Worm (Caenorhabditis elegans) whole organism, L1 larva: ENCODE measurements around the gene F20D1.22.

Experiments used
- C34B4.2 ChIP-seq: sonication (generic microtip); optimal IDR thresholded peaks from 2 replicates; lab custom pipeline; 2017; ENCODE audit warnings: mild to moderate bottlenecking, missing genetic modification characterization, missing compliant biosample characterization
- blmp-1 ChIP-seq: fragments of 150-350 bp; optimal IDR thresholded peaks from 2 replicates; lab custom pipeline; 2014; ENCODE audit warnings: missing biosample characterization, missing genetic modification characterization
- ceh-63 ChIP-seq: fragments of 200-800 bp; sonication (Bioruptor generic); optimal IDR thresholded peaks from 2 replicates; lab custom pipeline; 2018; ENCODE audit warnings: mild to moderate bottlenecking, missing genetic modification characterization, missing compliant biosample characterization
- ceh-90 ChIP-seq: sonication (generic microtip); optimal IDR thresholded peaks from 2 replicates; lab custom pipeline; 2016; ENCODE audit warnings: missing genetic modification characterization, missing compliant biosample characterization
- dpl-1 ChIP-seq, 3 experiments: fragments of 150-350 bp in 2 of 3; sonication (generic microtip) in 1 of 3; optimal IDR thresholded peaks; 2 replicates each; lab custom pipeline; 2014 to 2017; ENCODE audit warnings: missing biosample characterization in 3 of 3, missing genetic modification characterization in 3 of 3, missing genetic modification reagents in 3 of 3
- dsc-1 ChIP-seq: sonication (generic microtip); optimal IDR thresholded peaks from 2 replicates; lab custom pipeline; 2016; ENCODE audit warnings: mild to moderate bottlenecking, missing genetic modification characterization, missing compliant biosample characterization
- efl-3 ChIP-seq: fragments of 200-800 bp; sonication (Bioruptor generic); optimal IDR thresholded peaks from 2 replicates; lab custom pipeline; 2018; ENCODE audit warnings: mild to moderate bottlenecking, missing genetic modification characterization, missing compliant biosample characterization
- egl-27 ChIP-seq, 2 experiments: fragments of 150-350 bp in 1 of 2; sonication (generic microtip); optimal IDR thresholded peaks; 3 replicates each; lab custom pipeline; 2017 to 2018; ENCODE audit warnings: missing biosample characterization in 2 of 2, missing genetic modification characterization in 2 of 2, missing genetic modification reagents in 2 of 2
- elt-2 ChIP-seq: sonication (generic microtip); optimal IDR thresholded peaks from 2 replicates; lab custom pipeline; 2016; ENCODE audit warnings: missing genetic modification characterization, mild to moderate bottlenecking, inconsistent platforms, missing compliant biosample characterization, missing genetic modification reagents
- fkh-10 ChIP-seq: sonication (generic microtip); optimal IDR thresholded peaks from 2 replicates; lab custom pipeline; 2017; ENCODE audit warnings: missing biosample characterization, missing genetic modification reagents, missing genetic modification characterization
- fkh-8 ChIP-seq: sonication (generic microtip); optimal IDR thresholded peaks from 2 replicates; lab custom pipeline; 2016; ENCODE audit warnings: mild to moderate bottlenecking, missing genetic modification characterization, missing compliant biosample characterization
- fos-1 ChIP-seq: fragments of 150-350 bp; optimal IDR thresholded peaks from 2 replicates; lab custom pipeline; 2014; ENCODE audit warnings: missing biosample characterization, missing genetic modification characterization
- hlh-4 ChIP-seq: sonication (generic microtip); optimal IDR thresholded peaks from 2 replicates; lab custom pipeline; 2016; ENCODE audit warnings: mild to moderate bottlenecking, missing genetic modification characterization, missing compliant biosample characterization
- hpl-2 ChIP-seq: fragments of 150-350 bp; optimal IDR thresholded peaks from 2 replicates; lab custom pipeline; 2014; ENCODE audit warnings: missing biosample characterization, missing genetic modification reagents, missing genetic modification characterization
- jun-1 ChIP-seq: fragments of 150-350 bp; optimal IDR thresholded peaks from 2 replicates; lab custom pipeline; 2014; ENCODE audit warnings: missing biosample characterization, missing genetic modification reagents, missing genetic modification characterization
- lin-15B ChIP-seq: fragments of 150-350 bp; sonication (generic microtip); optimal IDR thresholded peaks from 3 replicates; lab custom pipeline; 2014; ENCODE audit warnings: missing biosample characterization, missing genetic modification characterization
- lin-35 ChIP-seq, 2 experiments: fragments of 150-350 bp; optimal IDR thresholded peaks; 2 replicates each; lab custom pipeline; 2014; ENCODE audit warnings: missing biosample characterization in 2 of 2, missing genetic modification characterization in 2 of 2, missing genetic modification reagents in 2 of 2
- lir-3 ChIP-seq: sonication (generic microtip); optimal IDR thresholded peaks from 2 replicates; lab custom pipeline; 2016; ENCODE audit warnings: mild to moderate bottlenecking, missing genetic modification characterization, moderate library complexity, missing compliant biosample characterization; ENCODE audit not compliant: poor library complexity
- lsy-2 ChIP-seq, 2 experiments: fragments of 150-350 bp; optimal IDR thresholded peaks; 2 replicates each; lab custom pipeline; 2014; ENCODE audit warnings: missing biosample characterization in 2 of 2, missing genetic modification characterization in 2 of 2
- mdl-1 ChIP-seq, 2 experiments: fragments of 150-350 bp; optimal IDR thresholded peaks; 2 replicates each; lab custom pipeline; 2014 to 2017; ENCODE audit warnings: missing biosample characterization in 2 of 2, missing genetic modification characterization in 2 of 2, inconsistent platforms in 1 of 2
- mep-1 ChIP-seq: fragments of 150-350 bp; optimal IDR thresholded peaks from 2 replicates; lab custom pipeline; 2014; ENCODE audit warnings: missing biosample characterization, missing genetic modification characterization
- nhr-12 ChIP-seq: sonication (generic microtip); optimal IDR thresholded peaks from 2 replicates; lab custom pipeline; 2017; ENCODE audit warnings: missing biosample characterization, missing genetic modification characterization
- nhr-19 ChIP-seq: fragments of 200-800 bp; sonication (Bioruptor generic); conservative IDR thresholded peaks from 2 replicates; pipeline ENCODE4 v1.3.6; 2022; ENCODE audit warnings: missing genetic modification characterization, missing compliant biosample characterization
- nhr-76 ChIP-seq: sonication (generic microtip); optimal IDR thresholded peaks from 2 replicates; lab custom pipeline; 2017; ENCODE audit warnings: missing biosample characterization, missing genetic modification characterization
- pag-3 ChIP-seq: sonication (generic microtip); optimal IDR thresholded peaks from 2 replicates; lab custom pipeline; 2017; ENCODE audit warnings: missing genetic modification characterization, mild to moderate bottlenecking, missing compliant biosample characterization, antibody characterized with exemption, borderline replicate concordance; ENCODE audit not compliant: insufficient read depth
- pax-3 ChIP-seq: fragments of 200-800 bp; sonication (Bioruptor generic); optimal IDR thresholded peaks from 2 replicates; lab custom pipeline; 2018; ENCODE audit warnings: mild to moderate bottlenecking, missing genetic modification characterization, moderate library complexity, missing compliant biosample characterization
- skn-1 ChIP-seq: fragments of 150-350 bp; optimal IDR thresholded peaks from 2 replicates; lab custom pipeline; 2014; ENCODE audit warnings: missing biosample characterization, missing genetic modification characterization
- snpc-4 ChIP-seq: fragments of 150-350 bp; optimal IDR thresholded peaks from 2 replicates; lab custom pipeline; 2014; ENCODE audit warnings: missing biosample characterization, missing genetic modification characterization
- sptf-1 ChIP-seq: fragments of 150-350 bp; optimal IDR thresholded peaks from 2 replicates; lab custom pipeline; 2014; ENCODE audit warnings: missing biosample characterization, missing genetic modification characterization
- swsn-7 ChIP-seq: sonication (generic microtip); optimal IDR thresholded peaks from 2 replicates; lab custom pipeline; 2016; ENCODE audit warnings: missing genetic modification characterization, missing compliant biosample characterization
- tlp-1 ChIP-seq: fragments of 150-350 bp; optimal IDR thresholded peaks from 2 replicates; lab custom pipeline; 2014; ENCODE audit warnings: missing biosample characterization, missing genetic modification characterization
- unc-30 ChIP-seq: sonication (generic microtip); optimal IDR thresholded peaks from 2 replicates; lab custom pipeline; 2017; ENCODE audit warnings: missing biosample characterization, missing genetic modification characterization
- unc-98 ChIP-seq: fragments of 200-800 bp; sonication (Bioruptor generic); IDR thresholded peaks from 2 replicates; pipeline ENCODE4 v1.3.6; 2022; ENCODE audit warnings: missing genetic modification characterization, missing compliant biosample characterization
- xbp-1 ChIP-seq: sonication (generic microtip); optimal IDR thresholded peaks from 2 replicates; lab custom pipeline; 2016; ENCODE audit warnings: missing genetic modification characterization, missing compliant biosample characterization
- zip-4 ChIP-seq: fragments of 200-800 bp; sonication (Bioruptor generic); optimal IDR thresholded peaks from 2 replicates; lab custom pipeline; 2018; ENCODE audit warnings: mild to moderate bottlenecking, missing genetic modification characterization, moderate library complexity, missing compliant biosample characterization
- ztf-11 ChIP-seq, 2 experiments: sonication (generic microtip); optimal IDR thresholded peaks; 2 replicates each; lab custom pipeline; 2016 to 2017; ENCODE audit warnings: missing genetic modification characterization in 2 of 2, missing biosample characterization in 1 of 2, missing compliant biosample characterization in 1 of 2

F20D1.22 gene

ce11 chrX:14954548-14954947 is 12.1 kb upstream of the F20D1.22 start, which contains the start of gene pag-3:
Gene pag-3 (minus strand): TSS chrX:14954648.
- TF ChIP-seq skn-1 (tag; lab: Kevin White, UChicago) = no peak
- TF ChIP-seq lir-3 (tag; lab: Kevin White, UChicago) = no peak
- TF ChIP-seq dpl-1 (GFP tag; optimal IDR thresholded peaks at IDR 0.05; lab: Kevin White, UChicago) = no peak
- TF ChIP-seq pax-3 (tag; lab: Kevin White, UChicago) = no peak
- TF ChIP-seq dsc-1 = no peak
- TF ChIP-seq lin-35 (GFP tag; optimal IDR thresholded peaks at IDR 0.05; lab: Kevin White, UChicago) = no peak
- no peak for TF ChIP-seq nhr-19 (GFP tag; lab: Robert Waterston, UW)
- no peak for TF ChIP-seq ceh-90 (tag; lab: Kevin White, UChicago)
- TF ChIP-seq efl-3 (GFP tag; lab: Kevin White, UChicago) = no peak
- TF ChIP-seq jun-1 (tag; lab: Kevin White, UChicago) = no peak
- TF ChIP-seq pag-3 (tag; lab: Kevin White, UChicago) = no peak
- TF ChIP-seq mdl-1 (tag; optimal IDR thresholded peaks at IDR 0.05; lab: Kevin White, UChicago) = no peak
- TF ChIP-seq hlh-4 (tag; lab: Kevin White, UChicago) = no peak
- TF ChIP-seq nhr-12 (tag; lab: Kevin White, UChicago) = no peak
- no peak for TF ChIP-seq swsn-7 (tag; lab: Kevin White, UChicago)
- TF ChIP-seq lsy-2 (tag; optimal IDR thresholded peaks at IDR 0.05; lab: Kevin White, UChicago) = no peak
- TF ChIP-seq elt-2 (tag; lab: Kevin White, UChicago) = no peak
- TF ChIP-seq unc-98 (GFP tag; lab: Robert Waterston, UW) = no peak
- TF ChIP-seq, all 84 proteins: peak for 0

ce11 chrX:14957176-14957575 is 9.4 kb upstream of the F20D1.22 start:
- TF ChIP-seq lin-15B (tag; lab: Kevin White, UChicago) = no peak
- TF ChIP-seq unc-30 (tag; lab: Kevin White, UChicago) = no peak
- TF ChIP-seq, all 84 proteins: peak for 0

- no peak for TF ChIP-seq blmp-1 (tag; lab: Kevin White, UChicago)
- no peak for TF ChIP-seq mep-1 (tag; lab: Kevin White, UChicago)
- no peak for TF ChIP-seq egl-27 (tag; optimal IDR thresholded peaks at IDR 0.05; lab: Kevin White, UChicago)
- no peak for TF ChIP-seq tlp-1 (tag; lab: Kevin White, UChicago)
- no peak for TF ChIP-seq lin-15B (tag; lab: Kevin White, UChicago)
- TF ChIP-seq sptf-1 = no peak
Measured at ce11 chrX:14958401-14958800, 8.2 kb upstream of the F20D1.22 start.

- TF ChIP-seq hpl-2 (GFP tag; lab: Kevin White, UChicago) (no peak), xbp-1 (no peak), fkh-8 (tag; lab: Kevin White, UChicago) (no peak), nhr-76 (tag; lab: Kevin White, UChicago) (no peak), tlp-1 (tag; lab: Kevin White, UChicago) (no peak), zip-4 (GFP tag; lab: Kevin White, UChicago) (no peak), C34B4.2 (tag; lab: Kevin White, UChicago) (no peak), ztf-11 (tag; optimal IDR thresholded peaks at IDR 0.05; lab: Kevin White, UChicago) (no peak), fos-1 (tag; lab: Kevin White, UChicago) (no peak), ceh-90 (tag; lab: Kevin White, UChicago) (no peak), fkh-10 (GFP tag; lab: Kevin White, UChicago) (no peak), ceh-63 (GFP tag; lab: Kevin White, UChicago) (no peak), lin-15B (tag; lab: Kevin White, UChicago) (no peak), snpc-4 (tag; lab: Kevin White, UChicago) (no peak), dsc-1 (no peak)
Measured at ce11 chrX:14959393-14960073, 7.1 kb upstream of the F20D1.22 start.
